Worm (Caenorhabditis elegans) whole organism, midembryonic: ENCODE results near the gene srh-207.

ENCODE experiments used
- T22C8.4 ChIP-seq: fragments of 200-800 bp; sonication (Bioruptor generic); IDR thresholded peaks from 2 replicates; pipeline ENCODE4 v1.3.6; 2022; ENCODE audit warnings: missing genetic modification characterization, missing compliant biosample characterization
- cog-1 ChIP-seq: sonication (generic microtip); optimal IDR thresholded peaks from 2 replicates; lab custom pipeline; 2016; ENCODE audit warnings: missing genetic modification characterization, missing compliant biosample characterization
- flt-1 ChIP-seq: fragments of 200-800 bp; sonication (Bioruptor generic); IDR thresholded peaks from 2 replicates; pipeline ENCODE4 v1.3.6; 2022; ENCODE audit warnings: missing genetic modification characterization, missing compliant biosample characterization
- klf-2 ChIP-seq: fragments of 200-800 bp; sonication (Bioruptor generic); conservative IDR thresholded peaks from 2 replicates; pipeline ENCODE4 v1.3.6; 2022; ENCODE audit warnings: missing genetic modification reagents, missing genetic modification characterization, missing compliant biosample characterization
- med-1 ChIP-seq: sonication (generic microtip); optimal IDR thresholded peaks from 2 replicates; lab custom pipeline; 2017; ENCODE audit warnings: missing genetic modification characterization, mild to moderate bottlenecking, missing compliant biosample characterization, antibody characterized with exemption, missing genetic modification reagents; ENCODE audit not compliant: insufficient read depth
- ref-1 ChIP-seq: fragments of 200-800 bp; sonication (Bioruptor generic); conservative IDR thresholded peaks from 2 replicates; pipeline ENCODE4 v1.3.6; 2022; ENCODE audit warnings: missing genetic modification reagents, missing genetic modification characterization, missing compliant biosample characterization
- tab-1 ChIP-seq: fragments of 200-800 bp; sonication (Bioruptor generic); IDR thresholded peaks from 2 replicates; pipeline ENCODE4 v1.3.6; 2022; ENCODE audit warnings: missing genetic modification characterization, missing compliant biosample characterization
- ztf-23 ChIP-seq: fragments of 200-800 bp; sonication (Bioruptor generic); IDR thresholded peaks from 2 replicates; pipeline ENCODE4 v1.3.6; 2022; ENCODE audit warnings: missing genetic modification reagents, missing genetic modification characterization, missing compliant biosample characterization
- ztf-29 ChIP-seq: fragments of 200-800 bp; sonication (Bioruptor generic); IDR thresholded peaks from 2 replicates; pipeline ENCODE4 v1.3.6; 2022; ENCODE audit warnings: missing genetic modification reagents, missing genetic modification characterization, missing compliant biosample characterization

DNA sequence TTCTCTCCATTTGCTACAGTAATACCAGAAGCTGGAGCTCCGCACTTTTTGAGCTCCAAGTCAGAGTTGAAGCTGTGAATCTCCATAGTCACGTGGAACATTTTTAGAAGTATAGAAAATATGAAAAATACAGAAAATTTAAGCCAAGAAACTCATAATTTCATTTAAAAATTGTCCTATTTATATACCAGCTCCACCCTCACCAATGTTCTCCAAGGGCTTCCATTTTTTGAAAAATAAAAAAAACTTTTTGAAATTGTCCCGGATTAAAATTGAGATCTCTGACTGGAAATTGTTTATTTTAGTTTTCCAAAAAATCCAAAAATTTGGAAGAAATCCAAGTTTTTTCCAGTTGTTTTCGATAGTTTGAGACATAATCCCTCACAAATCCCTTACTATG is 50.2 kb downstream of the srh-207 start, which contains the start of gene C08E8.5:
- TF ChIP-seq T22C8.4 (GFP tag; lab: Robert Waterston, UW) (no peak), ztf-23 (no peak), ztf-29 (GFP tag; lab: Robert Waterston, UW) (no peak), klf-2 (GFP tag; lab: Robert Waterston, UW) (no peak), flt-1 (GFP tag; lab: Robert Waterston, UW) (no peak), tab-1 (GFP tag; lab: Robert Waterston, UW) (no peak), ref-1 (GFP tag; lab: Robert Waterston, UW) (no peak), med-1 (GFP tag; lab: Kevin White, UChicago) (no peak), cog-1 (tag; lab: Kevin White, UChicago) (no peak)
